Worm (Caenorhabditis elegans) whole organism, mixed stage, embryonic: Measurements from ENCODE around the gene tftc-3.

Experiments used
- M03D4.4 ChIP-seq: sonication (generic microtip); optimal IDR thresholded peaks from 2 replicates; lab custom pipeline; 2017; ENCODE audit warnings: mild to moderate bottlenecking, missing genetic modification characterization, missing compliant biosample characterization
- ceh-39 ChIP-seq: fragments of 150-350 bp; optimal IDR thresholded peaks from 2 replicates; lab custom pipeline; 2014; ENCODE audit warnings: missing biosample characterization, missing genetic modification characterization
- ceh-43 ChIP-seq: fragments of 200-800 bp; sonication (Bioruptor generic); optimal IDR thresholded peaks from 2 replicates; lab custom pipeline; 2018; ENCODE audit warnings: mild to moderate bottlenecking, missing genetic modification characterization, moderate library complexity, missing compliant biosample characterization
- ceh-83 ChIP-seq: fragments of 200-800 bp; sonication (Bioruptor generic); optimal IDR thresholded peaks from 2 replicates; lab custom pipeline; 2018; ENCODE audit warnings: mild to moderate bottlenecking, missing genetic modification characterization, missing compliant biosample characterization
- ces-1 ChIP-seq: fragments of 150-350 bp; optimal IDR thresholded peaks from 2 replicates; lab custom pipeline; 2014; ENCODE audit warnings: missing biosample characterization, missing genetic modification reagents, missing genetic modification characterization
- cnd-1 ChIP-seq: fragments of 200-800 bp; sonication (Bioruptor generic); optimal IDR thresholded peaks from 2 replicates; lab custom pipeline; 2018; ENCODE audit warnings: mild to moderate bottlenecking, missing genetic modification characterization, missing compliant biosample characterization
- elt-1 ChIP-seq: sonication (generic microtip); optimal IDR thresholded peaks from 2 replicates; lab custom pipeline; 2017; ENCODE audit warnings: missing genetic modification characterization, mild to moderate bottlenecking, missing compliant biosample characterization, antibody characterized with exemption, moderate library complexity, borderline replicate concordance; ENCODE audit not compliant: insufficient read depth
- elt-3 ChIP-seq: fragments of 150-350 bp; optimal IDR thresholded peaks from 2 replicates; lab custom pipeline; 2014; ENCODE audit warnings: missing biosample characterization, missing genetic modification characterization
- flh-1 ChIP-seq: fragments of 200-800 bp; sonication (Bioruptor generic); optimal IDR thresholded peaks from 2 replicates; lab custom pipeline; 2018; ENCODE audit warnings: mild to moderate bottlenecking, missing genetic modification characterization, moderate library complexity, missing compliant biosample characterization
- ham-2 ChIP-seq: fragments of 200-800 bp; sonication (Bioruptor generic); optimal IDR thresholded peaks from 2 replicates; lab custom pipeline; 2018; ENCODE audit warnings: mild to moderate bottlenecking, missing genetic modification characterization, missing compliant biosample characterization
- hlh-1 ChIP-seq: fragments of 150-350 bp; optimal IDR thresholded peaks from 2 replicates; lab custom pipeline; 2014; ENCODE audit warnings: missing biosample characterization, missing genetic modification reagents, missing genetic modification characterization
- lin-32 ChIP-seq: fragments of 200-800 bp; sonication (Bioruptor generic); optimal IDR thresholded peaks from 2 replicates; lab custom pipeline; 2018; ENCODE audit warnings: mild to moderate bottlenecking, missing genetic modification characterization, missing compliant biosample characterization
- lsy-2 ChIP-seq: fragments of 150-350 bp; optimal IDR thresholded peaks from 2 replicates; lab custom pipeline; 2014; ENCODE audit warnings: missing biosample characterization, missing genetic modification characterization
- mab-5 ChIP-seq: fragments of 150-350 bp; optimal IDR thresholded peaks from 2 replicates; lab custom pipeline; 2014; ENCODE audit warnings: missing biosample characterization, missing genetic modification characterization
- mep-1 ChIP-seq: fragments of 150-350 bp; optimal IDR thresholded peaks from 2 replicates; lab custom pipeline; 2017; ENCODE audit warnings: missing biosample characterization, missing genetic modification reagents, missing genetic modification characterization, inconsistent platforms
- mls-2 ChIP-seq: sonication (generic microtip); optimal IDR thresholded peaks from 2 replicates; lab custom pipeline; 2016; ENCODE audit warnings: mild to moderate bottlenecking, missing genetic modification characterization, moderate library complexity, missing compliant biosample characterization
- nhr-12 ChIP-seq: fragments of 150-350 bp; optimal IDR thresholded peaks from 2 replicates; lab custom pipeline; 2014; ENCODE audit warnings: missing biosample characterization, missing genetic modification characterization
- nhr-2 ChIP-seq: fragments of 150-350 bp; optimal IDR thresholded peaks from 2 replicates; lab custom pipeline; 2014; ENCODE audit warnings: missing biosample characterization, missing genetic modification characterization
- nhr-237 ChIP-seq: fragments of 150-350 bp; optimal IDR thresholded peaks from 2 replicates; lab custom pipeline; 2014; ENCODE audit warnings: missing biosample characterization, missing genetic modification characterization
- nhr-28 ChIP-seq: fragments of 150-350 bp; optimal IDR thresholded peaks from 2 replicates; lab custom pipeline; 2014; ENCODE audit warnings: missing biosample characterization, missing genetic modification characterization
- nhr-76 ChIP-seq: sonication (generic microtip); optimal IDR thresholded peaks from 2 replicates; lab custom pipeline; 2017; ENCODE audit warnings: missing biosample characterization, missing genetic modification characterization
- pha-4 ChIP-seq: fragments of 150-350 bp; optimal IDR thresholded peaks from 2 replicates; lab custom pipeline; 2018; ENCODE audit warnings: missing biosample characterization, missing genetic modification reagents, missing genetic modification characterization
- sptf-1 ChIP-seq: sonication (generic microtip); optimal IDR thresholded peaks from 2 replicates; lab custom pipeline; 2017; ENCODE audit warnings: mild to moderate bottlenecking, missing genetic modification characterization, moderate library complexity, missing compliant biosample characterization
- tbx-8 ChIP-seq: fragments of 200-800 bp; sonication (Bioruptor generic); optimal IDR thresholded peaks from 2 replicates; lab custom pipeline; 2018; ENCODE audit warnings: mild to moderate bottlenecking, missing genetic modification characterization, moderate library complexity, missing compliant biosample characterization
- unc-120 ChIP-seq: sonication (generic microtip); optimal IDR thresholded peaks from 2 replicates; lab custom pipeline; 2017; ENCODE audit warnings: missing genetic modification characterization, missing compliant biosample characterization; ENCODE audit not compliant: poor library complexity, severe bottlenecking
- unc-39 ChIP-seq: fragments of 150-350 bp; optimal IDR thresholded peaks from 2 replicates; lab custom pipeline; 2014; ENCODE audit warnings: missing biosample characterization, missing genetic modification characterization
- unc-62 ChIP-seq: fragments of 150-350 bp; optimal IDR thresholded peaks from 2 replicates; lab custom pipeline; 2014; ENCODE audit warnings: missing biosample characterization, missing genetic modification reagents, missing genetic modification characterization
- zip-8 ChIP-seq: fragments of 150-350 bp; optimal IDR thresholded peaks from 2 replicates; lab custom pipeline; 2014; ENCODE audit warnings: missing biosample characterization, missing genetic modification characterization
- ztf-11 ChIP-seq: fragments of 150-350 bp; optimal IDR thresholded peaks from 2 replicates; lab custom pipeline; 2014; ENCODE audit warnings: missing biosample characterization, missing genetic modification characterization

Gene tftc-3

DNA sequence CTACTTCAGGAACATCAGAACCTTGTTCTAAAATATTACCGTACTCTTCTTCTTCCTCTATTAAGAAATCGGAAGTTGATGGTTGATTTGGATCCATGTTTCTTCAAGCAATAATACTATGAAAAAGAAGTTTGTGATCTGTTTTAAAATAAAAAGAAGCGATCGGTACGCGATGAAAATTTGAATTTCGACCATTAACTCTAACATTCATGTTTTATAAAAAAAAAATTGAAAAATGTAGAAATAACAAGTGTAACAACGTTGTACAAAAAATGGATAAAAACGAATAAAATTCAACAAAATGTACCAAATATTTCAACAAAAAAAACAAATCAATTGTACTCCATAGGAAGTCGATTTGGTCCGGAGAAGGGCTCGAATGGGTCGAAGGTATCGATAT, at the start of gene tftc-3:
tftc-3 (minus strand) TSS at position 101 of the 400 bp plus-strand sequence.
- TF ChIP-seq lsy-2, result no peak

DNA sequence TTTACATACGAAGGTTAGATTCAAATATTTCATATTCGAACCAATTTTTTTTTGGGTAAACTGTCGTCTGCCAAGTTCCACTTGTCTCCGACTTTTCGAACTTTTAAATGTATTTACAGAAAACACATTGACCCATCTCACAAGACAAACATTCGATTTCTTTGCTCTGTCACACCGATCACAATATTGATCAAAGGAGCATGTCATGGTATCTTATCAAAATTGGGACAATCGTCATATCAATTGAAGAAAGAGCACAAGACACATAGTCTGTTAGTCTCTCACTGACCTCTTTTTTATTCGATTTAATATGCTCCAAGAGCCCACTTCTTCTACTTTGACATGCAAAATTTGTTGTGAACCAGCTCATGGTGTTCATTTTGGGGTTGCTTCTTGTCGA, 45.9 kb upstream of the tftc-3 start, which contains the start of gene nhr-232:
nhr-232 (plus strand) TSS at position 121 of the 400 bp plus-strand sequence.
- no peak for TF ChIP-seq unc-62
- no peak for TF ChIP-seq unc-39
- TF ChIP-seq lin-32, result no peak
- no peak for TF ChIP-seq nhr-237 (tag; lab: Kevin White, UChicago)
- no peak for TF ChIP-seq pha-4
- TF ChIP-seq ces-1 (GFP tag; lab: Kevin White, UChicago), result no peak
- no peak for TF ChIP-seq M03D4.4 (tag; lab: Kevin White, UChicago)
- no peak for TF ChIP-seq ztf-11 (tag; lab: Kevin White, UChicago)
- TF ChIP-seq nhr-76, result no peak
- no peak for TF ChIP-seq mls-2 (tag; lab: Kevin White, UChicago)
- TF ChIP-seq ceh-39 (tag; lab: Kevin White, UChicago), result no peak
- TF ChIP-seq ham-2 (GFP tag; lab: Kevin White, UChicago), result no peak
- TF ChIP-seq unc-120 (tag; lab: Kevin White, UChicago), result no peak

DNA sequence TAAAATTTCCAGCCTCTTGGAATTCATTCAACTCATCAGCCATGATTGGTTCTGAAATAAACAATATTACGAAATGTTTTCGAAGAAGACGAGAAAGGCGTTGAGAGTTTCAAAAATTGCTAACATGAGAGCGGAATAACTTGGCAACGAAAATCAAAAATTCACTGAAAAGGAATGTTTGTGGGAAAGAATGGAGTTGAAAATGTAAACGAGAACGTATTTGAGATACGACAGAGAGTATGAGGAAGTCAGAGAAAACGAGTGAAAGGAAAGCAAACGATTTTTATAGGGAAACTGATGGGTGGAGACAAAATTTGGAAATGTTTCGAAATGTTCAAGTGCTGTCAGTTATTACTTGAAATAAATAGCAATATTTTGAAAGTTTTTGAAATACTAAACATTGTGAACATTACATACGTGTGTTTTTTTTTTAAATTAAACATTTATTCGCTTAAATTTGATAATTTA, 44.9 kb upstream of the tftc-3 start, which contains the start of gene rop-1:
rop-1 (minus strand) TSS at position 51 of the 468 bp plus-strand sequence.
- TF ChIP-seq ceh-43 (GFP tag; lab: Kevin White, UChicago) (no peak), ztf-11 (tag; lab: Kevin White, UChicago) (no peak), elt-1 (no peak), ceh-39 (tag; lab: Kevin White, UChicago) (no peak), hlh-1 (tag; lab: Kevin White, UChicago) (no peak), nhr-237 (tag; lab: Kevin White, UChicago) (no peak), nhr-28 (tag; lab: Kevin White, UChicago) (no peak), sptf-1 (tag; lab: Kevin White, UChicago) (no peak), ham-2 (GFP tag; lab: Kevin White, UChicago) (no peak), pha-4 (no peak), nhr-76 (no peak), lin-32 (no peak), zip-8 (no peak), nhr-12 (tag; lab: Kevin White, UChicago) (no peak), mls-2 (tag; lab: Kevin White, UChicago) (no peak), nhr-2 (no peak), elt-3 (tag; lab: Kevin White, UChicago) (no peak), unc-120 (tag; lab: Kevin White, UChicago) (no peak), lsy-2 (no peak)

DNA sequence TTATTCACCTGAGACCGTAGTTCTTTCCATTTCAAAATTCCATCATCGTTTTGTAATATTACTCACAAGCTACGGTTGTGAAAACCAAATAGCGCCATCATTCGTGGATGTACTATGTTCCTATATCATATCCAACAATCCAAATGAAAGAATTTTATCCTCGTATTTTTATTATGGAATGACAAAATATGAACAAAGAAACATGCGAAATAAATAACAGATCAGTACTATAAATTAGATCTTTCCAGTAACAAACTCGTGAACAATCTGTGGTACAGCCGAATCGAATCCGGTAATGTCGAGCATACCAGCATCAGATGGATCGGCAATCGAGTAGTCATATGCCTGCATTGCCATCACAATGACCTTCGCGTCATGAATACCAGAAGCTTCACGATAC, 42.5 kb upstream of the tftc-3 start:
- TF ChIP-seq nhr-12 (tag; lab: Kevin White, UChicago), result no peak
- TF ChIP-seq sptf-1 (tag; lab: Kevin White, UChicago), result no peak
- TF ChIP-seq cnd-1, result no peak
- TF ChIP-seq nhr-28 (tag; lab: Kevin White, UChicago), result no peak
- no peak for TF ChIP-seq unc-62
- no peak for TF ChIP-seq ztf-11 (tag; lab: Kevin White, UChicago)
- no peak for TF ChIP-seq ceh-83 (GFP tag; lab: Kevin White, UChicago)
- no peak for TF ChIP-seq unc-39
- no peak for TF ChIP-seq M03D4.4 (tag; lab: Kevin White, UChicago)
- no peak for TF ChIP-seq elt-3 (tag; lab: Kevin White, UChicago)
- TF ChIP-seq zip-8, result no peak
- no peak for TF ChIP-seq flh-1 (GFP tag; lab: Kevin White, UChicago)
- TF ChIP-seq nhr-237 (tag; lab: Kevin White, UChicago), result no peak
- no peak for TF ChIP-seq tbx-8

DNA sequence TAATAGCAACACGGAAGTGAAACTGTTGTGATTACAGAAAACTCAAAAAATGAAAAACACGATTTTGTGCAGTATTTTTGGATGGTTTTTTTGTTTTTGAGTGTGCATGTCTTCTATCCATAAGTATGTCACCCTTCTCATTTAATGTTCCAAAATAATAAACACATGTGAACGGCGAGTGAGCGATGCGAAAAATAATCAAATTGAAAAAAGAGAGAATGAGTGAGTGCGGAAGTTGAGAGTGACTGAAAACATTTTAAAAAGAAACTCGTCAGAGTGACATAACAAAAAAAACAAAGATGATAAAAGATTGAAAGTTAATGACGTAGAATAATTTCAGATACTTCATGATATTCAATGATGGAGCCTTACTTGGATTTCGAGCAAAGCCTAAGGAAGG, 39.4 kb upstream of the tftc-3 start:
- TF ChIP-seq mab-5 (tag; lab: Kevin White, UChicago) (no peak), elt-3 (tag; lab: Kevin White, UChicago) (no peak), elt-1 (no peak), zip-8 (no peak), ceh-39 (tag; lab: Kevin White, UChicago) (no peak), unc-120 (tag; lab: Kevin White, UChicago) (no peak), ces-1 (GFP tag; lab: Kevin White, UChicago) (no peak), cnd-1 (no peak), ham-2 (GFP tag; lab: Kevin White, UChicago) (no peak), mep-1 (tag; lab: Kevin White, UChicago) (no peak), ceh-43 (GFP tag; lab: Kevin White, UChicago) (no peak), tbx-8 (no peak), unc-62 (no peak), nhr-2 (no peak), lin-32 (no peak)
- TF ChIP-seq, all 35 proteins: peak for 0
